Worm (Caenorhabditis elegans) whole organism, late embryonic: ENCODE measurements around the gene ZK1240.2.

Experiments
- C38D4.7 ChIP-seq: fragments of 200-800 bp; sonication (Bioruptor generic); optimal IDR thresholded peaks from 2 replicates; lab custom pipeline; 2018; ENCODE audit warnings: mild to moderate bottlenecking, missing genetic modification characterization, moderate library complexity, missing compliant biosample characterization
- F13H6.1 ChIP-seq: sonication (generic microtip); optimal IDR thresholded peaks from 2 replicates; lab custom pipeline; 2016; ENCODE audit warnings: missing genetic modification characterization, missing compliant biosample characterization
- K02D7.2 ChIP-seq: sonication (generic microtip); optimal IDR thresholded peaks from 2 replicates; lab custom pipeline; 2017; ENCODE audit warnings: mild to moderate bottlenecking, missing genetic modification characterization, missing compliant biosample characterization
- Y22D7AL.16 ChIP-seq: sonication (generic microtip); optimal IDR thresholded peaks from 2 replicates; lab custom pipeline; 2016; ENCODE audit warnings: missing genetic modification characterization, missing compliant biosample characterization
- ahr-1 ChIP-seq: sonication (generic microtip); optimal IDR thresholded peaks from 2 replicates; lab custom pipeline; 2016; ENCODE audit warnings: missing genetic modification characterization, missing compliant biosample characterization
- ceh-14 ChIP-seq: sonication (generic microtip); optimal IDR thresholded peaks from 2 replicates; lab custom pipeline; 2016; ENCODE audit warnings: missing genotype, missing genetic modification characterization, missing compliant biosample characterization
- ceh-18 ChIP-seq: sonication (generic microtip); optimal IDR thresholded peaks from 2 replicates; lab custom pipeline; 2016; ENCODE audit warnings: missing genetic modification characterization, missing compliant biosample characterization
- ceh-19 ChIP-seq: fragments of 200-800 bp; sonication (Bioruptor generic); optimal IDR thresholded peaks from 2 replicates; lab custom pipeline; 2018; ENCODE audit warnings: mild to moderate bottlenecking, missing genetic modification characterization, missing compliant biosample characterization
- ceh-2 ChIP-seq: sonication (generic microtip); optimal IDR thresholded peaks from 2 replicates; lab custom pipeline; 2016; ENCODE audit warnings: missing genotype, missing genetic modification characterization, missing compliant biosample characterization
- ceh-22 ChIP-seq: sonication (generic microtip); optimal IDR thresholded peaks from 2 replicates; lab custom pipeline; 2017; ENCODE audit warnings: missing biosample characterization, missing genetic modification characterization
- ceh-24 ChIP-seq: sonication (generic microtip); optimal IDR thresholded peaks from 2 replicates; lab custom pipeline; 2016; ENCODE audit warnings: mild to moderate bottlenecking, missing genetic modification characterization, missing compliant biosample characterization
- ceh-30 ChIP-seq: fragments of 150-350 bp; optimal IDR thresholded peaks from 2 replicates; lab custom pipeline; 2014; ENCODE audit warnings: missing biosample characterization, missing genetic modification characterization
- ceh-31 ChIP-seq: sonication (generic microtip); optimal IDR thresholded peaks from 2 replicates; lab custom pipeline; 2016; ENCODE audit warnings: missing genetic modification characterization, missing compliant biosample characterization
- ceh-34 ChIP-seq: sonication (generic microtip); optimal IDR thresholded peaks from 2 replicates; lab custom pipeline; 2016; ENCODE audit warnings: mild to moderate bottlenecking, missing genetic modification characterization, missing compliant biosample characterization
- ceh-48 ChIP-seq: sonication (generic microtip); optimal IDR thresholded peaks from 2 replicates; lab custom pipeline; 2016; ENCODE audit warnings: missing genetic modification characterization, inconsistent platforms, missing compliant biosample characterization
- che-1 ChIP-seq: sonication (generic microtip); optimal IDR thresholded peaks from 2 replicates; lab custom pipeline; 2016; ENCODE audit warnings: mild to moderate bottlenecking, missing genetic modification characterization, missing compliant biosample characterization
- dmd-4 ChIP-seq: sonication (generic microtip); optimal IDR thresholded peaks from 2 replicates; lab custom pipeline; 2016; ENCODE audit warnings: borderline replicate concordance, missing genetic modification characterization, missing compliant biosample characterization
- dve-1 ChIP-seq: sonication (generic microtip); optimal IDR thresholded peaks from 2 replicates; lab custom pipeline; 2017; ENCODE audit warnings: antibody characterized with exemption, mild to moderate bottlenecking, missing genetic modification characterization, missing compliant biosample characterization
- elt-2 ChIP-seq: sonication (generic microtip); optimal IDR thresholded peaks from 2 replicates; lab custom pipeline; 2016; ENCODE audit warnings: missing genetic modification reagents, missing genetic modification characterization, missing compliant biosample characterization
- eyg-1 ChIP-seq: sonication (generic microtip); optimal IDR thresholded peaks from 2 replicates; lab custom pipeline; 2016; ENCODE audit warnings: missing genotype, missing genetic modification characterization, missing compliant biosample characterization
- fkh-10 ChIP-seq: fragments of 150-350 bp; optimal IDR thresholded peaks from 2 replicates; lab custom pipeline; 2014; ENCODE audit warnings: missing biosample characterization, missing genetic modification reagents, missing genetic modification characterization
- fkh-6 ChIP-seq: sonication (generic microtip); optimal IDR thresholded peaks from 2 replicates; lab custom pipeline; 2016; ENCODE audit warnings: missing genetic modification characterization, missing compliant biosample characterization
- hlh-30 ChIP-seq: sonication (generic microtip); optimal IDR thresholded peaks from 2 replicates; lab custom pipeline; 2017; ENCODE audit warnings: antibody characterized with exemption, missing genetic modification characterization, missing compliant biosample characterization; ENCODE audit not compliant: insufficient read depth
- hlh-6 ChIP-seq: sonication (generic microtip); optimal IDR thresholded peaks from 2 replicates; lab custom pipeline; 2016; ENCODE audit warnings: missing genotype, missing genetic modification characterization, missing compliant biosample characterization
- hlh-8 ChIP-seq: sonication (generic microtip); optimal IDR thresholded peaks from 2 replicates; lab custom pipeline; 2016; ENCODE audit warnings: missing genotype, missing genetic modification characterization, missing compliant biosample characterization
- lim-6 ChIP-seq: sonication (generic microtip); optimal IDR thresholded peaks from 2 replicates; lab custom pipeline; 2016; ENCODE audit warnings: missing genetic modification characterization, missing compliant biosample characterization
- madf-2 ChIP-seq: sonication (generic microtip); optimal IDR thresholded peaks from 2 replicates; lab custom pipeline; 2017; ENCODE audit warnings: missing genetic modification characterization, missing compliant biosample characterization
- mec-3 ChIP-seq: sonication (generic microtip); optimal IDR thresholded peaks from 2 replicates; lab custom pipeline; 2016; ENCODE audit warnings: borderline replicate concordance, missing genetic modification characterization, missing compliant biosample characterization
- nfya-1 ChIP-seq: sonication (generic microtip); optimal IDR thresholded peaks from 2 replicates; lab custom pipeline; 2017; ENCODE audit warnings: missing genetic modification characterization, mild to moderate bottlenecking, missing compliant biosample characterization, antibody characterized with exemption, moderate library complexity
- nhr-11 ChIP-seq: fragments of 150-350 bp; optimal IDR thresholded peaks from 2 replicates; lab custom pipeline; 2014; ENCODE audit warnings: missing biosample characterization, missing genetic modification characterization
- pat-9 ChIP-seq: fragments of 200-800 bp; sonication (Bioruptor generic); optimal IDR thresholded peaks from 2 replicates; lab custom pipeline; 2018; ENCODE audit warnings: mild to moderate bottlenecking, missing genetic modification characterization, moderate library complexity, missing compliant biosample characterization
- pax-1 ChIP-seq: fragments of 150-350 bp; optimal IDR thresholded peaks from 2 replicates; lab custom pipeline; 2014; ENCODE audit warnings: missing biosample characterization, missing genetic modification characterization
- pha-2 ChIP-seq: sonication (generic microtip); optimal IDR thresholded peaks from 2 replicates; lab custom pipeline; 2017; ENCODE audit warnings: mild to moderate bottlenecking, missing genetic modification characterization, missing compliant biosample characterization
- pha-4 ChIP-seq: fragments of 150-350 bp; optimal IDR thresholded peaks from 2 replicates; lab custom pipeline; 2018; ENCODE audit warnings: missing biosample characterization, missing genetic modification reagents, missing genetic modification characterization
- pros-1 ChIP-seq: fragments of 150-350 bp; optimal IDR thresholded peaks from 2 replicates; lab custom pipeline; 2014; ENCODE audit warnings: missing biosample characterization, missing genetic modification reagents, missing genetic modification characterization
- ref-2 ChIP-seq: sonication (generic microtip); optimal IDR thresholded peaks from 2 replicates; lab custom pipeline; 2016; ENCODE audit warnings: missing genetic modification characterization, missing compliant biosample characterization
- rnt-1 ChIP-seq: sonication (generic microtip); optimal IDR thresholded peaks from 2 replicates; lab custom pipeline; 2016; ENCODE audit warnings: missing genetic modification characterization, missing compliant biosample characterization
- sdc-2 ChIP-seq: sonication (generic microtip); optimal IDR thresholded peaks from 2 replicates; lab custom pipeline; 2016; ENCODE audit warnings: missing genotype, missing genetic modification characterization, missing compliant biosample characterization
- sox-4 ChIP-seq: sonication (generic microtip); optimal IDR thresholded peaks from 2 replicates; lab custom pipeline; 2017; ENCODE audit warnings: mild to moderate bottlenecking, missing genetic modification characterization, inconsistent platforms, missing compliant biosample characterization
- tbx-7 ChIP-seq: sonication (generic microtip); optimal IDR thresholded peaks from 2 replicates; lab custom pipeline; 2016; ENCODE audit warnings: missing genotype, missing genetic modification characterization, missing compliant biosample characterization
- unc-3 ChIP-seq, 2 experiments: fragments of 200-800 bp in 1 of 2; sonication (Bioruptor generic) in 1 of 2; sonication (generic microtip) in 1 of 2; conservative IDR thresholded peaks in 1 of 2; optimal IDR thresholded peaks in 1 of 2; 2 replicates each; pipeline versions ENCODE4 v1.3.6 to Lab custom; 2016 to 2022; ENCODE audit warnings: missing compliant biosample characterization in 2 of 2, missing genetic modification characterization in 2 of 2, missing genetic modification reagents in 1 of 2
- unc-42 ChIP-seq: sonication (generic microtip); optimal IDR thresholded peaks from 2 replicates; lab custom pipeline; 2016; ENCODE audit warnings: missing genotype, missing genetic modification characterization, missing compliant biosample characterization
- unc-55 ChIP-seq: sonication (generic microtip); optimal IDR thresholded peaks from 2 replicates; lab custom pipeline; 2017; ENCODE audit warnings: missing biosample characterization, missing genetic modification reagents, missing genetic modification characterization
- unc-86 ChIP-seq: sonication (generic microtip); optimal IDR thresholded peaks from 2 replicates; lab custom pipeline; 2016; ENCODE audit warnings: missing genetic modification characterization, missing compliant biosample characterization
- zip-5 ChIP-seq: sonication (generic microtip); optimal IDR thresholded peaks from 2 replicates; lab custom pipeline; 2016; ENCODE audit warnings: missing genetic modification characterization, missing compliant biosample characterization

The ZK1240.2 gene

DNA sequence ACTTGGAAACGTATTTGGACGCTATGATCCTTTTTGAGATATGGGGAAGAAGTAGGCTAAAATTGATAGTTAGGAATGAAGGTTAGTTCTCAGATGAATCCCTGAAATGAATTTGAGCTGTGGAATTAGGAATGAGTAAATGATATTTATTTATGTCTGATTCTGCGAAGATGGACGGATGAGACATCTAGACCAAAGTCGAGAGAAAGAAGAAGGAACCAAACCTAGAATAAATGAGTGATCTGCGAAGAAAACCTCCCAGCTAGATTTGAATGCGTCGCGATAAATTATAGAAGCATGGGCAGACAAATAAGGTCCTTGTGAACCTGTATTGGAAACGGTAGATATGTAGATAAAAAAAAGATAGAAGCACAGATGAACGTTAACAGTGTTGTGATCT lies 36.8 kb downstream of the ZK1240.2 start, which contains the start of gene F43C11.16:
Gene F43C11.16, minus strand, starts transcription at position 101 of the 400 bp plus-strand sequence.
- TF ChIP-seq ceh-19 (GFP tag; lab: Kevin White, UChicago) (no peak), pros-1 (tag; lab: Kevin White, UChicago) (no peak), ceh-14 (tag; lab: Kevin White, UChicago) (no peak), fkh-6 (no peak), lim-6 (tag; lab: Kevin White, UChicago) (no peak), hlh-8 (tag; lab: Kevin White, UChicago) (no peak), ahr-1 (tag; lab: Kevin White, UChicago) (no peak), Y22D7AL.16 (no peak)

ce11 chrII:2363673-2364072 lies 40.5 kb downstream of the ZK1240.2 start, which contains the start of gene F43C11.11:
TSS of gene F43C11.11 (minus strand) at chrII:2363773.
- no peak for TF ChIP-seq pha-2
- TF ChIP-seq pat-9, result no peak
- TF ChIP-seq lim-6 (tag; lab: Kevin White, UChicago), result no peak
- TF ChIP-seq ceh-24 (tag; lab: Kevin White, UChicago), result no peak
- TF ChIP-seq pros-1 (tag; lab: Kevin White, UChicago), result no peak
- TF ChIP-seq ref-2 (tag; lab: Kevin White, UChicago), result no peak
- TF ChIP-seq ceh-18 (tag; lab: Kevin White, UChicago), result no peak
- TF ChIP-seq sox-4, result no peak
- no peak for TF ChIP-seq madf-2
- TF ChIP-seq eyg-1, result no peak
- no peak for TF ChIP-seq ceh-19 (GFP tag; lab: Kevin White, UChicago)
- no peak for TF ChIP-seq tbx-7 (tag; lab: Kevin White, UChicago)
- no peak for TF ChIP-seq zip-5 (tag; lab: Kevin White, UChicago)
- no peak for TF ChIP-seq ceh-22 (tag; lab: Kevin White, UChicago)
- no peak for TF ChIP-seq ceh-30
- TF ChIP-seq fkh-10, result no peak
- TF ChIP-seq dmd-4 (tag; lab: Kevin White, UChicago), result no peak
- TF ChIP-seq, all 69 proteins: peak for 0

DNA sequence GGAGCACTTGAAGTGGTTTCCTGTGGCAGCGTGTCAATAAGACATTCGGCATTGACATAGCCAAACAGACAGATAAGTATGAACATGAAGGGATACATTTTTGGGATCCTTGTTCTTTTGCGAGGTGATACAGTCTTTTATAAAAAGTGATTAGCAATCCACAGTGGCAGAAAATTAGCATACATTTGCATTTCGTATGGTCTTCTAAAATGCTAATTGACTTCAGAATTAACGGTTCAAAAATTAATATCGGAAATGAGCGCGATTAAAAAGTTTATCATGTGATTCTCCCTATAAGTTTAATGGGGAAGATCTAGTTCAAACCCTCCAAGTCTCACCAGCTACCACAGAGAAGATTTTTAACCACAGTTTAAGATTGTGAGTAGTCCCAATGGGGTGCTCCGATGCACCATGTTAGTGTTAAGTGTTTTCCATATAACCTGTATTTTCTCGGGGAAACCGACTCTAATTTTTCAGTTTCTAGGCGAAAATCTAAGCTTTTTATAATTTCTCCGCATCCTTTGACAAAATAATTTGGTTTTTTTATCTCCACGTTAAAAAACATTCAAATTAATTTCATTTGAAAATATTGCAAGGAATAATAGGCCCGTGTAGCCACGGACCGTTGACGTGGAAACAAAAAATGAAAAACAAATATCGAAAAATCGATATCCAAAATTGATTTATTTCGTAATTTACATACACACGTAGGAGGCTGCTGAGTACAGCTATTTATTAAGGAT lies 43.6 kb downstream of the ZK1240.2 start, which contains the start of the genes F43C11.12 and F16G10.5:
Gene F43C11.12, minus strand, starts transcription at position 101 of the 743 bp plus-strand sequence.
Gene F16G10.5, plus strand, starts transcription at position 693 of the 743 bp plus-strand sequence.
- TF ChIP-seq sox-4 (no peak), elt-2 (tag; lab: Kevin White, UChicago) (no peak), F13H6.1 (no peak), ceh-34 (tag; lab: Kevin White, UChicago) (no peak), ceh-48 (no peak), nhr-11 (tag; lab: Kevin White, UChicago) (no peak), madf-2 (no peak), pax-1 (tag; lab: Kevin White, UChicago) (no peak), ahr-1 (tag; lab: Kevin White, UChicago) (no peak), K02D7.2 (no peak), ceh-2 (tag; lab: Kevin White, UChicago) (no peak), sdc-2 (tag; lab: Kevin White, UChicago) (no peak), C38D4.7 (GFP tag; lab: Kevin White, UChicago) (no peak)

- TF ChIP-seq ceh-30, result no peak
- no peak for TF ChIP-seq unc-55 (GFP tag; lab: Kevin White, UChicago)
- no peak for TF ChIP-seq ceh-18 (tag; lab: Kevin White, UChicago)
- no peak for TF ChIP-seq unc-3 (GFP tag; conservative IDR thresholded peaks at IDR 0.05; lab: Robert Waterston, UW)
- TF ChIP-seq unc-3 (tag; optimal IDR thresholded peaks at IDR 0.05; lab: Kevin White, UChicago), result no peak
- no peak for TF ChIP-seq dmd-4 (tag; lab: Kevin White, UChicago)
- no peak for TF ChIP-seq hlh-30 (tag; lab: Kevin White, UChicago)
- TF ChIP-seq rnt-1 (tag; lab: Kevin White, UChicago), result no peak
- TF ChIP-seq hlh-6 (tag; lab: Kevin White, UChicago), result no peak
- no peak for TF ChIP-seq sdc-2 (tag; lab: Kevin White, UChicago)
- TF ChIP-seq nfya-1, result no peak
- no peak for TF ChIP-seq ceh-19 (GFP tag; lab: Kevin White, UChicago)
- no peak for TF ChIP-seq unc-42
- TF ChIP-seq ceh-31 (tag; lab: Kevin White, UChicago), result no peak
- no peak for TF ChIP-seq unc-86
- no peak for TF ChIP-seq che-1 (tag; lab: Kevin White, UChicago)
- TF ChIP-seq pha-4, result no peak
- TF ChIP-seq dve-1 (tag; lab: Kevin White, UChicago), result no peak
- no peak for TF ChIP-seq mec-3 (tag; lab: Kevin White, UChicago)
These were observed 45.8 kb downstream of the ZK1240.2 start, which contains the start of gene hpo-25 for ce11 chrII:2368956-2369355. TSS of gene hpo-25 (plus strand) at chrII:2369256.
